Worm (Caenorhabditis elegans): Measurements from ENCODE around the gene Y37E11AL.12.

Y37E11AL.12 gene

DNA sequence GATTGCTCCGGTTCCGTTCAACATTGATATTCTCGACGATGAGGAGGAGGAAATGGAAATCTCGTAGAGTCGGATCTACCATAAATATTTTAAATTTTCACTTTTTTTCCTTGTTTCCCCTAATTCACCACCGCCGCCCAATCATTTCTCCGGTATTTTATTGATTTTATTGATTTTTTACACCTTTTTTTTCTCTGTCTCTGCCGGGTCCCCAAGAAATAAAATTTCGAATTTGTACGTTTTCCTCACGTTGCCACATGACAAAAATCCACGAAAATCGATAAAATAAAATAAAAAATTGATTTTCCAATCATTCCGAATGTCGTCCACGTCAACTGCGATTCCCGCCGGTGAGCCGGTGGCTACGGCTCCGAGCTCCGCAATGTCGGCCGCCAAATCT is 3.6 kb downstream of the Y37E11AL.12 start, which contains the start of gene Y37E11AL.2:
TSS of gene Y37E11AL.2 (plus strand) at position 301 of the 400 bp plus-strand sequence.
- TF ChIP-seq lin-11 (tag; optimal IDR thresholded peaks at IDR 0.05), result no peak
- no peak for TF ChIP-seq nhr-11 (tag; optimal IDR thresholded peaks at IDR 0.05)
- TF ChIP-seq ceh-48 (tag; optimal IDR thresholded peaks at IDR 0.05), result no peak
- no peak for TF ChIP-seq ceh-31 (tag; optimal IDR thresholded peaks at IDR 0.05)
- TF ChIP-seq unc-86 (tag; optimal IDR thresholded peaks at IDR 0.05), result no peak
- no peak for TF ChIP-seq tbx-2 (tag; optimal IDR thresholded peaks at IDR 0.05)

DNA sequence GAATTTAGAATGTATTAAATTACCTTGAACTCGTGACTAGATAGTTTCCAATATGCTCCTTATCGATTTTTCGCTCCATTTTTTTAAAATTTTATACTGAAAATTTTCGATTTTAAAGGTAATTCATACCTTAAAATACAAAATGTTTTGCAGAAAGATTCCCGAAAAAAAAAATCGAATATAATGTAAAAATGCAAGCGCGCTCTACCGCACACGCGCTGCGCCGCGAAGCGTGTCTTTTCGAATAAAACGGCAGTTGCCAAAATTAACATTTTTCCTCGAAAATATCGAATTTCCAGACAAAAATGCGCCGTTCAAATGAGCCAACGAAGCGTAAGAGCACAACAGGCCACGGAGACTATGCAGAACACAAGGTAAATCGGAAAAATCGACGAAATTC is 7.2 kb downstream of the Y37E11AL.12 start, which contains the start of the genes taf-6.2 and Y37E11AL.3:
TSS of gene taf-6.2 (minus strand) at position 96 of the 400 bp plus-strand sequence.
TSS of gene Y37E11AL.3 (plus strand) at position 298 of the 400 bp plus-strand sequence.
- peak; percentile 33 for TF ChIP-seq unc-42 (tag; optimal IDR thresholded peaks at IDR 0.05)
- no peak for TF ChIP-seq odd-2 (tag; optimal IDR thresholded peaks at IDR 0.05)
- TF ChIP-seq ceh-48 (tag; optimal IDR thresholded peaks at IDR 0.05), result peak; percentile 54
- TF ChIP-seq ets-4 (tag; optimal IDR thresholded peaks at IDR 0.05), result no peak
- peak; percentile 4 for TF ChIP-seq ceh-34 (tag; optimal IDR thresholded peaks at IDR 0.05)

DNA sequence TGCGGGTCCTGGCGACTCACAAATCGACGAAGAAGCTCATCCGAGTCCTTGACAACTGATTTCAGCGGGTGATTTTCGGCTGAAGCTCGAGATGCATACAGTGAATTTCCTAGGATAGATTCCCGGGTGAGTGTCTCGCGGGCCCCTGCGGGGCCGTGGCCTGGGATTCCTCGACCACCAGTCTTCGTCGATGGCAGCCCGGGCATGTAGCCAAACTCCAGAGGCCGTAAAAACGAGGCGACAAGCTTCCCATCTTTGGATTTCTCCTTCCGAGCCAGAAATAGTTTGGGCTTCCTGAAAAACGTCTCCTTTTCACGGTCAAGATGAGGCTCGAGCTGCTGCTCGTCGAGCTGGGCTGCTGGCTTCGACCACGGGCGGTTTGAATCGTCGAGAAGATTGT is 13.7 kb downstream of the Y37E11AL.12 start:
- TF ChIP-seq ets-4 (tag; optimal IDR thresholded peaks at IDR 0.05) (no peak), unc-42 (tag; optimal IDR thresholded peaks at IDR 0.05) (no peak), dve-1 (tag; optimal IDR thresholded peaks at IDR 0.05) (no peak), ceh-48 (tag; optimal IDR thresholded peaks at IDR 0.05) (no peak), Y22D7AL.16 (tag; optimal IDR thresholded peaks at IDR 0.05) (no peak)

DNA sequence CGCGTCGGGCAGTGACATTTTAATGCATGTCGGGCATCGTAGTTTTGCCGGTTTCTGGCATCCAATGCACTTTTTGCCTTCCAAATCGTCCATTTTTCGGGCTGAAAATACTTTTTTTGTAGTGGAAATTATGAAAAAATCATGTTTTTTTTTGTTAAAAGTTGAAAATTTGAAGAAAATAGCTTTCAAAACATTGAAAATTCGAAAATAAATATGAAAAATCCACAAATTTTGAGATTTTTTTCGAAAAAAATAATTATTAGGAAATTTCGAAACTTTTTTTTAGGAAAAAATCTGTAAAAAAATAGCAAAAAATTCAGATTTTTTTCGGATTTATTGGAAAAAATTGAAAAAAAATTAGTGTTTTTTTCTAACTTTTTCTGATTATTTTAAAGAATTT is 15.0 kb downstream of the Y37E11AL.12 start, which contains the start of gene map-1:
TSS of gene map-1 (minus strand) at position 101 of the 400 bp plus-strand sequence.
- TF ChIP-seq dmd-4 (tag; optimal IDR thresholded peaks at IDR 0.05; ENCODE audit: borderline replicate concordance) (no peak), pha-2 (tag; optimal IDR thresholded peaks at IDR 0.05) (no peak), hlh-15 (tag; optimal IDR thresholded peaks at IDR 0.05) (no peak), fkh-10 (GFP tag; optimal IDR thresholded peaks at IDR 0.05) (no peak), mec-3 (tag; optimal IDR thresholded peaks at IDR 0.05; ENCODE audit: borderline replicate concordance) (no peak), hlh-13 (GFP tag; optimal IDR thresholded peaks at IDR 0.05) (no peak), fkh-6 (tag; optimal IDR thresholded peaks at IDR 0.05) (no peak), Y22D7AL.16 (tag; optimal IDR thresholded peaks at IDR 0.05) (no peak)

DNA sequence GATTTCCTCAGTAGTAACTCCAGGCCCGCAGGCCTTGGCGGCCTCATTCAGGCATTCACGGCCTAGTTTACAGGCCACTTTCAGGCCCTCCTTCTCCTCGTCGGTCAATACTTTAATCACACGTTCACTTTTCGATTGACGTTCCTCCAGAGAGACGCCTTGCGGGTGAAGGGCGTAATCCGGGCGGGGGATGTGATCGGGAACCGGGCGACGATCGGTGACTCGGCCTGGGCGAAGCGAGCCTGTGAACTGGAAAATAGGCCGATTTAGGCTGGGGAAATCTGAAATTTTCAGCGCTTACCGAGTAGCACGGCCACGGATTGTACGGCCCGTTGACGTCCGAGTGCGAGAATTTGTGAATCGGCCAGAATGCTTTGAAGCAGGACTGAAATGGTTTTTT is 15.5 kb downstream of the Y37E11AL.12 start:
- TF ChIP-seq ref-2 (tag; optimal IDR thresholded peaks at IDR 0.05), result no peak
- TF ChIP-seq elt-4 (tag; optimal IDR thresholded peaks at IDR 0.05), result peak; percentile 32
- TF ChIP-seq hlh-6 (tag; optimal IDR thresholded peaks at IDR 0.05), result peak; percentile 54
- TF ChIP-seq sdc-2 (tag; optimal IDR thresholded peaks at IDR 0.05), result peak; percentile 12
- no peak for TF ChIP-seq ztf-16 (tag; optimal IDR thresholded peaks at IDR 0.05)

DNA sequence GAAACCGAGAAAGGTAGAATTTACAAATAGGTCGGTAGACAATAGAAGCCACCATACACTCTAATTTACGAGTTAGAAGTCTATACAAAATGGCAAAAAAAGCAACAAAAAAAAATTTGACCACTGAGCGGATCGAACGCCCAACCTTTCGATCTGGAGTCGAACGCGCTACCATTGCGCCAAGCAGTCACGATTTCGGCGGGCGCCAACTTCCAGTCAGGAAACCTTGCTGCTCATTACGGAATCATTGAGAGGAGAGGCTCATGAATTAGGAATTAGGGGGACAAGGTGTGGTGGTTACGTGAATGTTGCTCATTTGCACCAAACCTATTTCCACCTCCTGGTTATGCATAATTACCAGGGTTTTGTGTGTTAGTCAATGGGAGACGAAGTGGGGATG is 20.0 kb downstream of the Y37E11AL.12 start:
- peak; percentile 15 for TF ChIP-seq ceh-31 (tag; optimal IDR thresholded peaks at IDR 0.05)
- no peak for TF ChIP-seq ceh-2 (tag; optimal IDR thresholded peaks at IDR 0.05)

DNA sequence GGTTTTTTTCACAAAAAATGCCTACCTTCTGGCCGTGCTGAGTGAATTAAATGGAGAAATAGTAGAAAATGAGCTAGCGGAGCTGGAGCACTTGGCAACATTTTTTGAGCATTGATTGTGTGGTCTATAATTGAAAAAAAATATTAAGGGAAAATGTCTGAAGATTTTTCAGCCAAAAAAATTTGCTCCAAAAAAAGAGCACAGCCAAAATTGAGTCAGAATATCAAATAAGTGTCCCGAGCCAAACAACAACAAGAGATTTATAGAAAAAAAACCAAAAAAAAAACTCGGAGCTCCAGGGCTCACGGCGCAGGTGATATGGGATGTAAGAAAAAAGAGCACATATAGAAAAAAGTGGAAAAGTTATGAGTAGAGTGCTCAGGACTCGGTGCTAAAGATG is 33.2 kb downstream of the Y37E11AL.12 start, which contains the start of gene fmil-1:
TSS of gene fmil-1 (minus strand) at position 101 of the 400 bp plus-strand sequence.
- TF ChIP-seq mec-3 (tag; optimal IDR thresholded peaks at IDR 0.05; ENCODE audit: borderline replicate concordance) (no peak), ceh-18 (tag; optimal IDR thresholded peaks at IDR 0.05) (no peak), ceh-48 (tag; optimal IDR thresholded peaks at IDR 0.05) (no peak), ceh-24 (tag; optimal IDR thresholded peaks at IDR 0.05) (no peak), pha-2 (tag; optimal IDR thresholded peaks at IDR 0.05) (no peak), sox-2 (GFP tag; IDR thresholded peaks at IDR 0.05) (no peak), zip-5 (tag; optimal IDR thresholded peaks at IDR 0.05) (no peak), ceh-2 (tag; optimal IDR thresholded peaks at IDR 0.05) (no peak), tbx-7 (tag; optimal IDR thresholded peaks at IDR 0.05) (no peak)

Measured in whole organism, late embryonic.